Fruit fly (Drosophila melanogaster): ENCODE data around the gene CG4440.

Gene CG4440

DNA sequence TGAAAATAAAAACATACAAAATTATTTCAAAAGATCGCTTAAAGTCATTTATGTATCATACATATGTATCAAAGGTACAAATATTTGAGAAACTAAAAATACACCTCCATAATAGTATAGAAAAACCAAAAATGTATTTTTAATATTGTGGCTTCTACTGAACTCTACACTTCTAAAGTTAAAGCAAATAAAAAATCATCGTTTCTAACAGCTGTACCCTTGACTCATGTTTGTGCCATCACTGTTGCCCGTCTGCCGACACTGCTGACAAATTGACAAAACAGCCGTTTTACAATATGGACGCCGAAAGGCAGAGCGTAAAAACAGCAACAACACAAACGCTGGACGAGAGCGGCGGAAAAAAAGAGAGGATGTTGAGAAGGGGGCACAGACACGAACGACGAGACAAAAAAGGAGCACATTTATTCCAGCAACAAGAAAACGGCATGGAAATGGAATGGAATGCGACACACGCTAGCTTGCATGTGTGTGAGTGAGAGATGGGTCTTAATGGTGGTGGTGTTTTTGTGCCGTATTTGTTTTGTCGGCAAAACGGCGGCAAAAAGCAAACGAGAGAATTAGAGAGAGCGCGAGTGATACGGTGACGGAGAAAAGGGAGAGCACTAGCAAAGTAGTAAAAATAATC lies 43.2 kb upstream of the CG4440 start (continued):
- TF ChIP-seq sqz (GFP tag; optimal IDR thresholded peaks at IDR 0.05) (peak; percentile 78), CG11247 (GFP tag; IDR thresholded peaks at IDR 0.05) (no peak), bigmax (GFP tag; optimal IDR thresholded peaks at IDR 0.05) (no peak), B-H2 (GFP tag; optimal IDR thresholded peaks at IDR 0.05) (peak; percentile 64), psq (GFP tag; optimal IDR thresholded peaks at IDR 0.05) (peak; percentile 77), gro (GFP tag; optimal IDR thresholded peaks at IDR 0.05) (peak; percentile 69), ash1 (GFP tag; optimal IDR thresholded peaks at IDR 0.05) (peak; percentile 48), CG1647 (GFP tag; optimal IDR thresholded peaks at IDR 0.05) (peak; percentile 51), exex (tag; optimal IDR thresholded peaks at IDR 0.05) (peak; percentile 44), CG33213 (GFP tag; optimal IDR thresholded peaks at IDR 0.05) (peak; percentile 31), BEAF-32 (GFP tag; optimal IDR thresholded peaks at IDR 0.05) (peak; percentile 49), CG10147 (GFP tag; optimal IDR thresholded peaks at IDR 0.05) (peak; percentile 69), CTCF (GFP tag; optimal IDR thresholded peaks at IDR 0.05) (peak; percentile 12), NK7.1 (GFP tag; optimal IDR thresholded peaks at IDR 0.05) (peak; percentile 69), CG6683 (GFP tag; optimal IDR thresholded peaks at IDR 0.05) (peak; percentile 67), corto (GFP tag; optimal IDR thresholded peaks at IDR 0.05) (peak; percentile 80), en (GFP tag; optimal IDR thresholded peaks at IDR 0.05) (peak; percentile 62), CG16815 (GFP tag; optimal IDR thresholded peaks at IDR 0.05) (peak; percentile 79), danr (GFP tag; IDR thresholded peaks at IDR 0.05) (no peak), sob (GFP tag; IDR thresholded peaks at IDR 0.05) (no peak), chif (GFP tag; optimal IDR thresholded peaks at IDR 0.05) (peak; percentile 43 to 74), Myb (GFP tag; optimal IDR thresholded peaks at IDR 0.05) (peak; percentile 72), Xrp1 (GFP tag; IDR thresholded peaks at IDR 0.05) (no peak), CG4617 (GFP tag; optimal IDR thresholded peaks at IDR 0.05; ENCODE audit: borderline replicate concordance) (peak; percentile 2), CG4854 (GFP tag; optimal IDR thresholded peaks at IDR 0.05) (peak; percentile 84), unpg (GFP tag; optimal IDR thresholded peaks at IDR 0.05) (peak; percentile 89), fd64A (GFP tag; optimal IDR thresholded peaks at IDR 0.05) (peak; percentile 55), Bdp1 (GFP tag; optimal IDR thresholded peaks at IDR 0.05) (peak; percentile 53), HLH54F (GFP tag; optimal IDR thresholded peaks at IDR 0.05) (peak; percentile 86), Scr (GFP tag; IDR thresholded peaks at IDR 0.05; ENCODE audit: partially characterized antibody) (no peak), salm (tag; optimal IDR thresholded peaks at IDR 0.05) (peak; percentile 75), lab (GFP tag; optimal IDR thresholded peaks at IDR 0.05) (peak; percentile 92), CG4820 (GFP tag; optimal IDR thresholded peaks at IDR 0.05) (peak; percentile 63), Dp (GFP tag; optimal IDR thresholded peaks at IDR 0.05) (no peak), CG11695 (GFP tag; IDR thresholded peaks at IDR 0.05) (no peak), CG7745 (tag; optimal IDR thresholded peaks at IDR 0.05) (peak; percentile 15), CG15696 (tag; optimal IDR thresholded peaks at IDR 0.05) (peak; percentile 76), Tbp (GFP tag; optimal IDR thresholded peaks at IDR 0.05) (no peak), Nf-YB (GFP tag; optimal IDR thresholded peaks at IDR 0.05) (peak; percentile 66), CG7786 (GFP tag; optimal IDR thresholded peaks at IDR 0.05) (peak; percentile 81), Rx (GFP tag; IDR thresholded peaks at IDR 0.05) (no peak), Hmx (GFP tag; optimal IDR thresholded peaks at IDR 0.05) (peak; percentile 41), Nf-YC (tag; optimal IDR thresholded peaks at IDR 0.05) (peak; percentile 57), Awh (GFP tag; IDR thresholded peaks at IDR 0.05) (no peak), Doc3 (GFP tag; IDR thresholded peaks at IDR 0.05; ENCODE audit: partially characterized antibody) (no peak), CG16813 (GFP tag; IDR thresholded peaks at IDR 0.05; ENCODE audit: partially characterized antibody) (no peak), CG7271 (tag; optimal IDR thresholded peaks at IDR 0.05) (peak; percentile 50), CG6854 (GFP tag; optimal IDR thresholded peaks at IDR 0.05) (peak; percentile 64), wdn (GFP tag; IDR thresholded peaks at IDR 0.05) (no peak), CG10959 (GFP tag; IDR thresholded peaks at IDR 0.05) (no peak)
